Worm (Caenorhabditis elegans): ENCODE measurements around the gene F18A12.2.
"Not testable (repeated sequence)": the region's sequence is repeated elsewhere in the genome, so short reads cannot be mapped to it uniquely, and the experiment has no call there.

F18A12.2 gene

ce11 chrII:3445285-3445806, 30.7 kb downstream of the F18A12.2 start, which contains the start of the genes C16C8.5 and C16C8.16:
Gene C16C8.5 (minus strand): TSS chrII:3445385.
Gene C16C8.16 (plus strand): TSS chrII:3445756.
- TF ChIP-seq unc-62 (GFP tag; optimal IDR thresholded peaks at IDR 0.05): no peak

- no peak for TF ChIP-seq unc-62 (GFP tag; optimal IDR thresholded peaks at IDR 0.05)
Observed at ce11 chrII:3446647-3447046, 32.0 kb downstream of the F18A12.2 start, which contains the start of the genes C16C8.20 and gldi-6. Gene C16C8.20 (plus strand): TSS chrII:3446947. Gene gldi-6 (plus strand): TSS chrII:3446947.

ce11 chrII:3447906-3448305, 33.2 kb downstream of the F18A12.2 start, which contains the start of gene C16C8.21:
Gene C16C8.21 (plus strand): TSS chrII:3448206.
- TF ChIP-seq unc-62 (GFP tag; optimal IDR thresholded peaks at IDR 0.05): no peak

- no peak for TF ChIP-seq unc-62 (GFP tag; optimal IDR thresholded peaks at IDR 0.05)
Observed at ce11 chrII:3448776-3449280, 34.2 kb downstream of the F18A12.2 start, which contains the start of gene C16C8.25. Gene C16C8.25 (plus strand): TSS chrII:3449230.

ce11 chrII:3449514-3449913, 34.9 kb downstream of the F18A12.2 start, which contains the start of gene C16C8.14:
Gene C16C8.14 (plus strand): TSS chrII:3449814.
- TF ChIP-seq unc-62 (GFP tag; optimal IDR thresholded peaks at IDR 0.05): not testable (repeated sequence)

- TF ChIP-seq unc-62 (GFP tag; optimal IDR thresholded peaks at IDR 0.05): no peak
Observed at ce11 chrII:3452421-3452820, 37.8 kb downstream of the F18A12.2 start, which contains the start of gene C16C8.12. Gene C16C8.12 (plus strand): TSS chrII:3452721.

ce11 chrII:3453521-3453920, 38.9 kb downstream of the F18A12.2 start, which contains the start of gene C16C8.11:
Gene C16C8.11 (plus strand): TSS chrII:3453708.
- no peak for TF ChIP-seq unc-62 (GFP tag; optimal IDR thresholded peaks at IDR 0.05)

ce11 chrII:3458209-3458608, 43.5 kb downstream of the F18A12.2 start, which contains the start of the genes C16C8.26 and C16C8.19:
Gene C16C8.26 (minus strand): TSS chrII:3458309.
Gene C16C8.19 (plus strand): TSS chrII:3458487.
- TF ChIP-seq unc-62 (GFP tag; optimal IDR thresholded peaks at IDR 0.05): no peak

ce11 chrII:3459199-3459598, 44.5 kb downstream of the F18A12.2 start:
- TF ChIP-seq unc-62 (GFP tag; optimal IDR thresholded peaks at IDR 0.05): no peak

- TF ChIP-seq unc-62 (GFP tag; optimal IDR thresholded peaks at IDR 0.05): no peak
Observed at ce11 chrII:3460048-3460447, 45.4 kb downstream of the F18A12.2 start, which contains the start of gene C16C8.7. Gene C16C8.7 (minus strand): TSS chrII:3460148.

ce11 chrII:3461586-3461985, 46.9 kb downstream of the F18A12.2 start, which contains the start of gene C16C8.8:
Gene C16C8.8 (minus strand): TSS chrII:3461686.
- no peak for TF ChIP-seq unc-62 (GFP tag; optimal IDR thresholded peaks at IDR 0.05)

- no peak for TF ChIP-seq unc-62 (GFP tag; optimal IDR thresholded peaks at IDR 0.05)
Observed at ce11 chrII:3463097-3463496, 48.4 kb downstream of the F18A12.2 start, which contains the start of gene C16C8.9. Gene C16C8.9 (minus strand): TSS chrII:3463197.

ce11 chrII:3464580-3464979, 49.9 kb downstream of the F18A12.2 start, which contains the start of gene C16C8.10:
Gene C16C8.10 (minus strand): TSS chrII:3464680.
- TF ChIP-seq unc-62 (GFP tag; optimal IDR thresholded peaks at IDR 0.05): not testable (repeated sequence)

Measured in whole organism, dauer.